Fruit fly (Drosophila melanogaster) whole organism, pupa: ENCODE results near the gene Uro.

Source experiments
- CG10348 ChIP-seq: fragments of 200-800 bp; sonication (Bioruptor generic); IDR thresholded peaks from 2 replicates; pipeline ENCODE4 v1.3.6; 2022; ENCODE audit warnings: missing biosample characterization, missing genetic modification characterization
- CG12605 ChIP-seq: fragments of 200-800 bp; sonication (Bioruptor generic); IDR thresholded peaks from 2 replicates; pipeline ENCODE4 v1.3.6; 2022; ENCODE audit warnings: missing biosample characterization, missing genetic modification characterization
- CG13204 ChIP-seq: fragments of 200-800 bp; sonication (Bioruptor generic); optimal IDR thresholded peaks from 2 replicates; lab custom pipeline; 2018; ENCODE audit warnings: missing biosample characterization, mild to moderate bottlenecking, missing genetic modification characterization, moderate library complexity
- CG14655 ChIP-seq: fragments of 200-800 bp; sonication (Bioruptor generic); optimal IDR thresholded peaks from 3 replicates; lab custom pipeline; 2017; ENCODE audit warnings: mild to moderate bottlenecking, missing biosample characterization, missing genetic modification reagents, missing genetic modification characterization
- CG15710 ChIP-seq: fragments of 200-800 bp; sonication (Bioruptor generic); optimal IDR thresholded peaks from 2 replicates; lab custom pipeline; 2018; ENCODE audit warnings: missing biosample characterization, mild to moderate bottlenecking, missing genetic modification characterization, moderate library complexity
- CG17806 ChIP-seq: fragments of 200-800 bp; sonication (Bioruptor generic); optimal IDR thresholded peaks from 2 replicates; lab custom pipeline; 2018; ENCODE audit warnings: missing biosample characterization, mild to moderate bottlenecking, missing genetic modification characterization, moderate library complexity
- CG32121 ChIP-seq: fragments of 200-800 bp; sonication (Bioruptor generic); IDR thresholded peaks from 2 replicates; pipeline ENCODE4 v1.3.6; 2022; ENCODE audit warnings: missing biosample characterization, missing genetic modification characterization
- CG4496 ChIP-seq: fragments of 200-800 bp; sonication (Bioruptor generic); IDR thresholded peaks from 3 replicates; pipeline ENCODE4 v1.3.6; 2022; ENCODE audit warnings: missing biosample characterization, missing genetic modification characterization
- CG9948 ChIP-seq: fragments of 200-800 bp; sonication (Bioruptor generic); optimal IDR thresholded peaks from 2 replicates; lab custom pipeline; 2018; ENCODE audit warnings: missing biosample characterization, mild to moderate bottlenecking, missing genetic modification characterization, moderate library complexity
- D1 ChIP-seq: fragments of 200-800 bp; sonication (Bioruptor generic); optimal IDR thresholded peaks from 2 replicates; lab custom pipeline; 2018; ENCODE audit warnings: missing biosample characterization, mild to moderate bottlenecking, missing genetic modification characterization, moderate library complexity
- EcR ChIP-seq: fragments of 200-800 bp; sonication (Bioruptor generic); optimal IDR thresholded peaks from 3 replicates; lab custom pipeline; 2019; ENCODE audit warnings: missing biosample characterization, missing genetic modification characterization, mild to moderate bottlenecking, moderate library complexity, missing genetic modification reagents
- Ets98B ChIP-seq: fragments of 200-800 bp; sonication (Bioruptor generic); IDR thresholded peaks from 2 replicates; pipeline ENCODE4 v1.3.6; 2022; ENCODE audit warnings: missing biosample characterization, missing genetic modification characterization
- fd96Ca ChIP-seq: fragments of 200-800 bp; sonication (Bioruptor generic); IDR thresholded peaks from 3 replicates; pipeline ENCODE4 v1.3.6; 2022; ENCODE audit warnings: missing biosample characterization, missing genetic modification characterization
- gl ChIP-seq: fragments of 200-800 bp; sonication (Bioruptor generic); optimal IDR thresholded peaks from 2 replicates; lab custom pipeline; 2018; ENCODE audit warnings: missing biosample characterization, mild to moderate bottlenecking, missing genetic modification characterization

- no peak; the same call in 2 of the 3 replicates for TF ChIP-seq fd96Ca
- peak; percentile 63 for TF ChIP-seq CG13204
- peak; percentile 75 for TF ChIP-seq EcR (GFP tag; lab: Kevin White, UChicago)
- TF ChIP-seq CG10348 (GFP tag; lab: Robert Waterston, UW): no peak
- TF ChIP-seq CG4496 (GFP tag; lab: Robert Waterston, UW): peak; percentile 11; the same call in 1 of the 3 replicates
- no peak for TF ChIP-seq CG15710 (tag; lab: Kevin White, UChicago)
- no peak for TF ChIP-seq CG9948 (tag; lab: Kevin White, UChicago)
- no peak for TF ChIP-seq D1 (tag; lab: Kevin White, UChicago)
- TF ChIP-seq CG17806 (tag; lab: Kevin White, UChicago): no peak
- TF ChIP-seq CG14655: no peak
- peak; percentile 65 for TF ChIP-seq CG32121 (GFP tag; lab: Robert Waterston, UW)
- TF ChIP-seq CG12605: peak; percentile 69; the same call in 1 of the 2 replicates
- TF ChIP-seq Ets98B (GFP tag; lab: Robert Waterston, UW): peak; percentile 79
- no peak for TF ChIP-seq gl (tag; lab: Kevin White, UChicago)
These were observed 29.8 kb downstream of the Uro start for dm6 chr2L:7809699-7810088.
